Fruit fly (Drosophila melanogaster) Kc167 (cell line): ENCODE results near the gene nuf.

ENCODE experiments used
- h ChIP-seq: fragments of >200 bp; optimal IDR thresholded peaks from 3 replicates; lab custom pipeline; 2018; ENCODE audit warnings: missing external identifiers
- psq ChIP-seq: fragments of >200 bp; optimal IDR thresholded peaks from 2 replicates; lab custom pipeline; 2017; ENCODE audit warnings: missing external identifiers
- ttk ChIP-seq: sonication (Bioruptor generic); optimal IDR thresholded peaks from 2 replicates; lab custom pipeline; 2017; ENCODE audit warnings: missing external identifiers

- TF ChIP-seq psq (lab: Kevin White, UChicago) (no peak), ttk (lab: Kevin White, UChicago) (no peak), h (lab: Kevin White, UChicago) (no peak)
Measured at dm6 chr3L:14178520-14178919, 12.2 kb upstream of the nuf start, which contains the start of gene D.
